Fruit fly (Drosophila melanogaster) whole organism, pupa: Measurements from ENCODE around the gene Fmr1.

Source experiments
- CG15710 ChIP-seq: fragments of 200-800 bp; sonication (Bioruptor generic); optimal IDR thresholded peaks from 2 replicates; lab custom pipeline; 2018; ENCODE audit warnings: missing biosample characterization, mild to moderate bottlenecking, missing genetic modification characterization, moderate library complexity
- EcR ChIP-seq: fragments of 200-800 bp; sonication (Bioruptor generic); optimal IDR thresholded peaks from 3 replicates; lab custom pipeline; 2019; ENCODE audit warnings: missing biosample characterization, missing genetic modification characterization, mild to moderate bottlenecking, moderate library complexity, missing genetic modification reagents
- Pif1A ChIP-seq: fragments of 200-800 bp; sonication (Bioruptor generic); optimal IDR thresholded peaks from 3 replicates; lab custom pipeline; 2016; ENCODE audit warnings: missing biosample characterization, missing genetic modification characterization
- fd96Ca ChIP-seq: fragments of 200-800 bp; sonication (Bioruptor generic); IDR thresholded peaks from 3 replicates; pipeline ENCODE4 v1.3.6; 2022; ENCODE audit warnings: missing biosample characterization, missing genetic modification characterization

- TF ChIP-seq Pif1A (GFP tag; lab: Kevin White, UChicago) (no peak), EcR (GFP tag; lab: Kevin White, UChicago) (no peak), CG15710 (tag; lab: Kevin White, UChicago) (no peak), fd96Ca (GFP tag; lab: Robert Waterston, UW) (no peak; the same call in 2 of the 3 replicates)
Measured at dm6 chr3R:10106796-10107195, 3.1 kb downstream of the Fmr1 start.
